Worm (Caenorhabditis elegans) whole organism, L4/young adult: ENCODE data around the gene srbc-6.

Experiments
- W03F9.2 ChIP-seq: fragments of 150-350 bp; optimal IDR thresholded peaks from 2 replicates; lab custom pipeline; 2014; ENCODE audit warnings: missing biosample characterization, missing genetic modification characterization
- dao-5 ChIP-seq: sonication (generic microtip); optimal IDR thresholded peaks from 2 replicates; lab custom pipeline; 2016; ENCODE audit warnings: missing genotype, missing genetic modification characterization, moderate library complexity, missing compliant biosample characterization
- him-1 ChIP-seq: sonication (generic microtip); optimal IDR thresholded peaks from 2 replicates; lab custom pipeline; 2016; ENCODE audit warnings: missing genotype, missing genetic modification reagents, missing genetic modification characterization, missing compliant biosample characterization

ce11 chrV:3128803-3129202 lies 41.1 kb upstream of the srbc-6 start, which contains the start of gene tat-6:
- TF ChIP-seq him-1 (tag; lab: Kevin White, UChicago) (no peak), dao-5 (tag; lab: Kevin White, UChicago) (no peak), W03F9.2 (tag; lab: Kevin White, UChicago) (no peak)
